Worm (Caenorhabditis elegans) whole organism, midembryonic: Measurements from ENCODE around the gene hel-1.

ENCODE experiments used
- T22C8.4 ChIP-seq: fragments of 200-800 bp; sonication (Bioruptor generic); IDR thresholded peaks from 2 replicates; pipeline ENCODE4 v1.3.6; 2022; ENCODE audit warnings: missing genetic modification characterization, missing compliant biosample characterization
- cog-1 ChIP-seq: sonication (generic microtip); optimal IDR thresholded peaks from 2 replicates; lab custom pipeline; 2016; ENCODE audit warnings: missing genetic modification characterization, missing compliant biosample characterization
- flt-1 ChIP-seq: fragments of 200-800 bp; sonication (Bioruptor generic); IDR thresholded peaks from 2 replicates; pipeline ENCODE4 v1.3.6; 2022; ENCODE audit warnings: missing genetic modification characterization, missing compliant biosample characterization
- klf-2 ChIP-seq: fragments of 200-800 bp; sonication (Bioruptor generic); conservative IDR thresholded peaks from 2 replicates; pipeline ENCODE4 v1.3.6; 2022; ENCODE audit warnings: missing genetic modification reagents, missing genetic modification characterization, missing compliant biosample characterization
- med-1 ChIP-seq: sonication (generic microtip); optimal IDR thresholded peaks from 2 replicates; lab custom pipeline; 2017; ENCODE audit warnings: missing genetic modification characterization, mild to moderate bottlenecking, missing compliant biosample characterization, antibody characterized with exemption, missing genetic modification reagents; ENCODE audit not compliant: insufficient read depth
- ref-1 ChIP-seq: fragments of 200-800 bp; sonication (Bioruptor generic); conservative IDR thresholded peaks from 2 replicates; pipeline ENCODE4 v1.3.6; 2022; ENCODE audit warnings: missing genetic modification reagents, missing genetic modification characterization, missing compliant biosample characterization
- tab-1 ChIP-seq: fragments of 200-800 bp; sonication (Bioruptor generic); IDR thresholded peaks from 2 replicates; pipeline ENCODE4 v1.3.6; 2022; ENCODE audit warnings: missing genetic modification characterization, missing compliant biosample characterization
- ztf-23 ChIP-seq: fragments of 200-800 bp; sonication (Bioruptor generic); IDR thresholded peaks from 2 replicates; pipeline ENCODE4 v1.3.6; 2022; ENCODE audit warnings: missing genetic modification reagents, missing genetic modification characterization, missing compliant biosample characterization
- ztf-29 ChIP-seq: fragments of 200-800 bp; sonication (Bioruptor generic); IDR thresholded peaks from 2 replicates; pipeline ENCODE4 v1.3.6; 2022; ENCODE audit warnings: missing genetic modification reagents, missing genetic modification characterization, missing compliant biosample characterization

The hel-1 gene

DNA sequence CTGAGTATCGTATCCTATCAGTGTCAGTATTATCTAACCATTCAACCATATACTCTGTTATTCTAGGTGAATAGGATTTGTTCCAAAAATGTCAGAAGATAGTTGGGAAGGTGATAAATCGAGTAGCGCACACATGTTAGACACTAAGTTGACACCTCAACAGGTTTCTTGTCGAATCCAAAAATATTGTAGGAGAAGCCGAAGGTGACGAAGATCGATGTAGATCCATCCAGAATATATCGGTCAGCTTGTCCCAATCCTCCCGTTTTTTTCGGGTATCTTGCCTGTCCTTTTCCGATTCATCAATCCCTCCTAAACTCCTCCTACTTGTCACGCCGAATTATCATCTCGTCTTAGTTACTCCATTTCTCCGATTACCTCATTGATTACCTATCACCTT is 16.9 kb upstream of the hel-1 start:
- no peak for TF ChIP-seq ref-1 (GFP tag; lab: Robert Waterston, UW)
- no peak for TF ChIP-seq cog-1 (tag; lab: Kevin White, UChicago)
- TF ChIP-seq ztf-23 (GFP tag; lab: Robert Waterston, UW) = no peak
- no peak for TF ChIP-seq tab-1
- TF ChIP-seq ztf-29 (GFP tag; lab: Robert Waterston, UW) = no peak
- no peak for TF ChIP-seq klf-2 (GFP tag; lab: Robert Waterston, UW)
- TF ChIP-seq med-1 (GFP tag; lab: Kevin White, UChicago) = no peak
- TF ChIP-seq flt-1 (GFP tag; lab: Robert Waterston, UW) = no peak
- no peak for TF ChIP-seq T22C8.4 (GFP tag; lab: Robert Waterston, UW)

DNA sequence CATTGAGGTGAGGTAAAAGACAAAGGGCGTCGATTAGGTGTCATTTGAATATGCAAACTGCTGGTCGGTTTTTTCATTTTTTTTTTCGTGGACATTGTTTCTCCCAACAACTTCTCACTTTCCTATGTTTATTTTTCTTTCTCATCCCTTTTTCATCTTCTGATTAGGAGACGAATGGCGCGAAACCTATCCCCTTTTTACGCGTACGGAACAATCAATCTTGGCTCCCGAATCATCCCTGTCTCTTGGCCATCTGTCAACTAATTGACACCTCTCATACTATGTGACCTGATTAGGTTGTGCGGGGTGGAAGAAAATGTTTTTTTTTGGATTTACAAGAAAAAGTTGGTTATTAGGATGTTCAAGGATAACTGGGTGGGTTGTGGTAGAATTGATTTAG is 16.1 kb upstream of the hel-1 start:
- TF ChIP-seq flt-1 (GFP tag; lab: Robert Waterston, UW) = no peak
- TF ChIP-seq ztf-29 (GFP tag; lab: Robert Waterston, UW) = no peak
- TF ChIP-seq tab-1 = no peak
- TF ChIP-seq klf-2 (GFP tag; lab: Robert Waterston, UW) = no peak
- no peak for TF ChIP-seq ztf-23 (GFP tag; lab: Robert Waterston, UW)
- TF ChIP-seq ref-1 (GFP tag; lab: Robert Waterston, UW) = no peak
- no peak for TF ChIP-seq cog-1 (tag; lab: Kevin White, UChicago)
- no peak for TF ChIP-seq med-1 (GFP tag; lab: Kevin White, UChicago)
- no peak for TF ChIP-seq T22C8.4 (GFP tag; lab: Robert Waterston, UW)

DNA sequence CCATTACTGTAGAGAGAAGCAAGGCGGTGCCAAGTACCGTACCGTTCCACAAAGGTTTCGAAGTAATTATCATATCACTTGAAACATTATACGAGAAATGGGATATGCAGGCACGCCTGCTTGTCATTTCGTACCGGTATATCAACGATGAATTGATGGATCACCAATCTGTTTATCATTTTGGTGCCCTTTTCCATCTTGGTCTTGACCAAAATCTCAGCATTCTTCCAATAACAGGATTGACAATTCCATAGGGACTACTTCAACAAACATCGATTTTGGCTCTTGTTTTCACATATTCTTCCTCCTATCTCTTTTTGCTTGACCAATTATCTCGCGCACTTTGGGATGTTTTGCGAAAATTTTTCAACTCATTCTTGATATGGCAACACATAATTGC is 10.4 kb upstream of the hel-1 start:
- TF ChIP-seq ztf-23 (GFP tag; lab: Robert Waterston, UW) = no peak
- no peak for TF ChIP-seq med-1 (GFP tag; lab: Kevin White, UChicago)

DNA sequence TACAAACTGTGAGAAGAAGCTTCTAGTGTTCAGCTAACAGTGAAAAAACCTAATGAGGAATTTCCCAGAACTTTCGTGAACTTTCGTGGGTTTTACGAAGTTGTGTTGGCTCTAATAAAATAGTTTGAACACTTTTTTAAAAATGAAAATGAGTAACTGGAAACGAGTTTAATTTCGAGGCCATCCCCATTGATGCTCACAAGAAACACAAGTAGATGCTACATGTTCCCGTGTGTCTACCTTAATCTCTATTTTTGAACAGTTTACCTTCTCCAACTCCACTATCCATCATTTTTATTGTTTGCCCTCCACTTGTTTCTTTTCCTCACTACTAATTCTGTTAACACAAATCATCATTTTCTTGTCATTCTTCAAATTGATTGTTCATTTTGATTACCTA is 5.0 kb upstream of the hel-1 start, which contains the start of gene C26D10.7:
C26D10.7 (plus strand) TSS at position 301 of the 400 bp plus-strand sequence.
- no peak for TF ChIP-seq flt-1 (GFP tag; lab: Robert Waterston, UW)
- no peak for TF ChIP-seq T22C8.4 (GFP tag; lab: Robert Waterston, UW)
- no peak for TF ChIP-seq med-1 (GFP tag; lab: Kevin White, UChicago)
- TF ChIP-seq ztf-23 (GFP tag; lab: Robert Waterston, UW) = no peak
- TF ChIP-seq tab-1 = no peak
- no peak for TF ChIP-seq ztf-29 (GFP tag; lab: Robert Waterston, UW)
- TF ChIP-seq ref-1 (GFP tag; lab: Robert Waterston, UW) = no peak
- TF ChIP-seq klf-2 (GFP tag; lab: Robert Waterston, UW) = no peak
- TF ChIP-seq cog-1 (tag; lab: Kevin White, UChicago) = no peak

DNA sequence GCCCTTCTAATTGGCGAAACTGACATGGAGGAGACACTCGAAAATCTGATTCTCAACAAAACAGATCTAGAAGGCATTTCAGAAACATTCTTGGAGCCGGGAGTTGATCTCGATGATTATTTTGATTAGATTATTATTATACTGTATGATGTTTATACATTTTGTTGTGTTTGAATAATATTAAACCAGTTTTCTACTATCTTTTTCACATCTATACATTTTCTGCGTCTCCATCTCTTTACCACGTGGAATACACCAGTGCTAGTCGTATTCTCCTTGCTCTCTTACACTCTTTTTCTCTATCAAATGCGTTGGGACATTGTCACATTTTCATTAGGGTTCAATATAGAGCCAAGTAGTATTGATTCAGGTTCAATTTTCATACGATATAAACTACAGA is 792 bp upstream of the hel-1 start, which contains the start of gene C26D10.4:
C26D10.4 (plus strand) TSS at position 301 of the 400 bp plus-strand sequence.
- no peak for TF ChIP-seq ztf-29 (GFP tag; lab: Robert Waterston, UW)
- no peak for TF ChIP-seq tab-1
- no peak for TF ChIP-seq med-1 (GFP tag; lab: Kevin White, UChicago)
- TF ChIP-seq ztf-23 (GFP tag; lab: Robert Waterston, UW) = no peak
- no peak for TF ChIP-seq ref-1 (GFP tag; lab: Robert Waterston, UW)
- TF ChIP-seq klf-2 (GFP tag; lab: Robert Waterston, UW) = no peak
- TF ChIP-seq cog-1 (tag; lab: Kevin White, UChicago) = no peak
- no peak for TF ChIP-seq flt-1 (GFP tag; lab: Robert Waterston, UW)
- TF ChIP-seq T22C8.4 (GFP tag; lab: Robert Waterston, UW) = no peak

DNA sequence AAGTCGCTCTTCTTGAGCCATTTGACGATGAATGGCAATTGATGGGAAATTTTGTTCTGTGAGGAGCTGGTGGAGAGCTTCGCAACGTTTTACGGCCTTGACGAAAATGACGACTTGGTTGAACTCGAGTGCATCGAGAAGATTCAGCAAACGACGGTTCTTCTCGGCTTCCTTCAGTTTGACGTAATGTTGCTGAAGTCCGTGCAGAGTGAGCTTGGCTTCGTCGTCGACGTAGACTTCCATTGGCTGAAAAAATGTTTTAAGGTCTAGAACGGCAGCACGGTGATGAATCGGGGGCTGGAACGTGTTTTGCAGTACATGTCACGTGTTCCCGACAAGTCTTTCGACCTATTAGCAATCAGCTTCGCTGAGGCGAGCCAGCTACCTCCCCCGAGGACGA is 1.2 kb downstream of the hel-1 start:
- no peak for TF ChIP-seq tab-1
- no peak for TF ChIP-seq ref-1 (GFP tag; lab: Robert Waterston, UW)
- TF ChIP-seq med-1 (GFP tag; lab: Kevin White, UChicago) = no peak
- TF ChIP-seq cog-1 (tag; lab: Kevin White, UChicago) = no peak
- TF ChIP-seq ztf-23 (GFP tag; lab: Robert Waterston, UW) = no peak
- TF ChIP-seq flt-1 (GFP tag; lab: Robert Waterston, UW) = no peak
- no peak for TF ChIP-seq ztf-29 (GFP tag; lab: Robert Waterston, UW)
- TF ChIP-seq T22C8.4 (GFP tag; lab: Robert Waterston, UW) = no peak
- no peak for TF ChIP-seq klf-2 (GFP tag; lab: Robert Waterston, UW)

DNA sequence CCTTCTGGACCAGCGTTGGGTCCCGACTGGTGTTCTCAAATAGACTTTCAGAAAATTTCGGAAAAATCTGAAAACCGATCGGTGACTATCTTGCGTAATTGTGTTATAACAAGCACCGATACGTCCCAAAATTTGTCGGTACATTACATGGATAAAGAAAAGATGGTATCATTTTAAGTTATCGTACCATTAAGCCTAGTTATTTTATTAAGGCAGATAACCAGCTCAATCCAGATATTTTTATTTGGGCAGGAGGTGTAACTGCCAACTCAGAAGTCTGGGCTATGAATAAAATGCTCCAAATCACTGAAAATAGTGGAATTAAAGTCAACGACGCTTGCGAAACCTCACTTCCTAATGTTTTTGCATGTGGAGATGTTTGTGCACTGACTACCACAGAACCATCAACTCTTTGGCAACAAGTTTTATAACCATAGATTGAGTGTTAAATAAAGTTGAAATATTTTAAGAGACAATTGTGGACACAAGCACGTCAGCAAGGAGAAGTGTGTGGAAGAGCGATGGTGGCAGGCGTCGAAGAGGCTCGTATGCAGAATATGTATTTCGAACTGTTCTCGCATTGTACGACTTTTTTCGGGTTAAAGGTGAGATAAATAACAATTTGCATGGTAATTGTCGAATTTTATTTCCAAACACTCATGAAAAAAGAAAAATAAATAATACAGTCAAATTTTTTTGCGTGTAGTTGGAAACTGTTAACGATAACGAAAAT is 2.3 kb downstream of the hel-1 start:
- no peak for TF ChIP-seq ztf-29 (GFP tag; lab: Robert Waterston, UW)
- TF ChIP-seq klf-2 (GFP tag; lab: Robert Waterston, UW) = no peak
- TF ChIP-seq ztf-23 (GFP tag; lab: Robert Waterston, UW) = no peak
- no peak for TF ChIP-seq cog-1 (tag; lab: Kevin White, UChicago)
- no peak for TF ChIP-seq T22C8.4 (GFP tag; lab: Robert Waterston, UW)
- no peak for TF ChIP-seq ref-1 (GFP tag; lab: Robert Waterston, UW)
- TF ChIP-seq med-1 (GFP tag; lab: Kevin White, UChicago) = no peak
- TF ChIP-seq flt-1 (GFP tag; lab: Robert Waterston, UW) = no peak
- TF ChIP-seq tab-1 = no peak

DNA sequence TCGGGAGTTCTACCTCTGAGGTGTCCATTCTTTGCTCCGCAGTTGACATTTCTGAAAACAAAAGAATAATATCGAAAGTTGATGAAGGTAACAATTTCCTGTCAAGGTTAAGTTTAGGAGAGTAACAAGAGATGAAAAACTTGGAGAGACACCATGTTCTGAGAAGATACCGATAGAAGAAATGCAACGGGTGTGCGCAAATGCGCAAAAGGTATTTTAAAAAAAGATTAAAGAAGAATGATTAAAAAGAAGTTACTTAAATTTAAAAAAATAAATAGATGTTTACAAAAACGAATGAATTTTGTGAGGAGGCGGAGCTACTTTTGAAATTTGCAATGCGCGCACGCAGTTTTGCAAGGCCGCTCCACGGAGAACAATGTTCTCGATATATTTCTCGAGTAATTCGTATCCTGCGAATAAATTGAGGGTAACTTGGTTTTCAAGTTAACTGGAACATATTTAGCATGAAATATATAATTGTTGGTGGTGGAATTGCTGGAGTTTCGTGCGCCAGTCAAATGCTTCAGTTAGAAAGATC is 3.6 kb downstream of the hel-1 start, which contains the start of the genes ran-3 and C26D10.3:
ran-3 (minus strand) TSS at position 51 of the 538 bp plus-strand sequence.
C26D10.3 (plus strand) TSS at position 385 of the 538 bp plus-strand sequence.
- peak; percentile 72 for TF ChIP-seq ztf-23 (GFP tag; lab: Robert Waterston, UW)
- peak; percentile 70; the same call in 1 of the 2 replicates for TF ChIP-seq flt-1 (GFP tag; lab: Robert Waterston, UW)
- no peak for TF ChIP-seq T22C8.4 (GFP tag; lab: Robert Waterston, UW)
- peak; percentile 72; the same call in 1 of the 2 replicates for TF ChIP-seq klf-2 (GFP tag; lab: Robert Waterston, UW)
- no peak for TF ChIP-seq ref-1 (GFP tag; lab: Robert Waterston, UW)
- peak; percentile 60; the same call in 1 of the 2 replicates for TF ChIP-seq tab-1
- TF ChIP-seq med-1 (GFP tag; lab: Kevin White, UChicago) = peak; percentile 84
- peak; percentile 56 for TF ChIP-seq cog-1 (tag; lab: Kevin White, UChicago)
- TF ChIP-seq ztf-29 (GFP tag; lab: Robert Waterston, UW) = no peak
